Worm (Caenorhabditis elegans): ENCODE results near the gene col-143.

DNA sequence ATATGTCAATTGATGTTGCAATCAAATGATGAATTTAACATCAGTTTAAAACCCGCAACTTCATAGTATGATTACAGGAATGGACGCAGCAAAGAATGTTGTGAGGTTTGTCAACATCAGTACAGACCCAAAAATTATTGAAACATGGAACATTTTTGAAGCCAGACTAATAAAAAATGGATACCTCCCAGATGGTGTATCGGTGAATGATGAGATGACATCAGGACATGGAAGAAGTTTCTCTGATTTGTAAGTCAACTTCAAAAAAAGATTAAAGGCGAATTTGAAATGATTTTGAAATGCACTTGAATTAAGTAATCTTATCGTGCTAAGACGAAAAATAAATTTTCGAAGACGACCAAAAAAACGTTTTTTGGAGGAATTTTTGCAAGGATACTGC lies 21.6 kb upstream of the col-143 start:
- no peak for TF ChIP-seq ztf-11 (tag; optimal IDR thresholded peaks at IDR 0.05)
- no peak for TF ChIP-seq zag-1 (tag; optimal IDR thresholded peaks at IDR 0.05)
- no peak for TF ChIP-seq nhr-12 (tag; optimal IDR thresholded peaks at IDR 0.05)
- no peak for TF ChIP-seq elt-3 (tag; optimal IDR thresholded peaks at IDR 0.05)
- TF ChIP-seq unc-130 (tag; optimal IDR thresholded peaks at IDR 0.05), result no peak
- TF ChIP-seq snu-23 (GFP tag; optimal IDR thresholded peaks at IDR 0.05), result no peak
- TF ChIP-seq ama-1 (optimal IDR thresholded peaks at IDR 0.05), result no peak
- TF ChIP-seq jun-1 (tag; optimal IDR thresholded peaks at IDR 0.05), result no peak
- TF ChIP-seq vab-15 (tag; optimal IDR thresholded peaks at IDR 0.05), result no peak
- TF ChIP-seq nhr-237 (tag; optimal IDR thresholded peaks at IDR 0.05), result no peak
- no peak for TF ChIP-seq efl-1 (optimal IDR thresholded peaks at IDR 0.05)
- peak in 1 of 2 experiments; percentile 77 for TF ChIP-seq efl-1 (GFP tag; optimal IDR thresholded peaks at IDR 0.05 in 1 of 2)
- TF ChIP-seq nhr-76 (tag; optimal IDR thresholded peaks at IDR 0.05), result no peak
- TF ChIP-seq nhr-11 (tag; optimal IDR thresholded peaks at IDR 0.05), result no peak
